Worm (Caenorhabditis elegans) whole organism, L1 larva: Measurements from ENCODE around the gene frm-3.

Experiments
- efl-1 ChIP-seq, 4 experiments: fragments of 150-350 bp; optimal IDR thresholded peaks in 3 of 4; peaks in 1 of 4; 1 replicate in 1 of 4; 2 replicates in 3 of 4; lab custom pipeline; 2014; ENCODE audit warnings: missing biosample characterization in 2 of 4, missing genetic modification characterization in 2 of 4, missing genetic modification reagents in 2 of 4
- pqm-1 ChIP-seq: sonication (generic microtip); optimal IDR thresholded peaks from 3 replicates; lab custom pipeline; 2017; ENCODE audit warnings: missing biosample characterization, missing genetic modification characterization

DNA sequence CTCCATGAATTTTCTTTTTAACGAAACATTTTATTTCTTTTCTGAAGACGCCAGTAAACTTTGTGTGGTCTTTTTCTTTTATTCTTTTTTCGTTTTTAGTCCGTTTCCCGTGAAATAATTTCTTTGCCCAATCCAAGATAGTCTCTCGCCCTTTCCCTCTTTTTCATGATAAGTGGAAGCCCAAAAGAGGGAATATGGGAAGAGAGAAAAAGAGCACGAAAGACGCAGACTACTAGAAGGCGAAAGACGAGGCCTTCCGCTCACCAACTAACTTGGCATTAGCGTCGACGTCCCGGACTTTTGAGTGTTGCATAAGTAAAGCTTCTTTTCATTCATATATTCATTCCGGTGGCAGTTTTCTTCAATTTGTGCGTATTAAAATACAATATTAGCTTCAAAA is 19.4 kb upstream of the frm-3 start:
- TF ChIP-seq pqm-1 (tag; lab: Kevin White, UChicago): no peak
- TF ChIP-seq efl-1 (optimal IDR thresholded peaks at IDR 0.05; lab: Kevin White, UChicago): no peak
- TF ChIP-seq efl-1 (GFP tag; optimal IDR thresholded peaks at IDR 0.05 in 1 of 2; lab: Kevin White, UChicago): no peak
